Fruit fly (Drosophila melanogaster): ENCODE data around the gene Prosalpha6.

Prosalpha6 gene

DNA sequence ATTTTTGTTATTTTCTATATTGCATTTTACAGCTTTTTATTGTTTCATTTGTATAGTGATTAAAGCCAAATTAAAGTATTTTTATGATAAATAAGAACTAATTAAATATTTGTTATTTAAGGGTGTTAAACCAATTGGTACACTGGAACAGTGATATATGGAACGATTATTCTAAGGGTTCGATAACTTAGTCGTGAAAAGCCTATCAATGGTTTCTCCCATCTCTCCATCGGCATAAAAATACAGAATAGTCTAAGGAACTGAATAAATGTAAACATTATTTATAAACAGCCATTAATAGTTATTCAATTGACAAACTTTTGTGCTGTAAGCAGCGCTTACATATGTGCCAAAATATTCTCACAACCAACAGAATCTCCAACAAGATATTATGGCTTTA is 44.0 kb downstream of the Prosalpha6 start, which contains the start of gene Mob3:
Gene Mob3 (plus strand): TSS at position 208 of the 400 bp plus-strand sequence.
- TF ChIP-seq CG14711 (tag; optimal IDR thresholded peaks at IDR 0.05) (peak; percentile 37), pad (GFP tag; optimal IDR thresholded peaks at IDR 0.05) (no peak), kay (GFP tag; ENCODE audit: borderline replicate concordance) (peak; percentile 41), CG7101 (tag; optimal IDR thresholded peaks at IDR 0.05) (peak; percentile 28)

DNA sequence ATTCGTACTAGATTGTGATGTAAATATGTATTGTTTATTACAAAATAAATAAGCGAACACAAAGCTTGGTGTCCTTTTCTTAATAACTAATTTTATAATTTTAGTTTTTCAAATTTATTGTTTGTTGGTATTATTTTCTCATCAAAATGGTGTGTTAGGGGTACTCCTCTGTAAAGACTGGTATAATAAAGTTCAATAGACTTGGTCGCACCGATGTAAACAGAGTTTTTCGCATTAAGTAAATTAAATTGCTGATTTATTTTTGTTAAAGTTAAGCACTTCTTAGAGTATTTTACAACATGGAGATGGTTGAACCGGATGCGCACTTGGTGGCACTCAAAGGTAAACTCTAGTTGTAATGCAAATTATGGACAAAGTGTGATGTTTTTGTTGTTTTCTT is 45.4 kb downstream of the Prosalpha6 start, which contains the start of gene CG4953:
Gene CG4953 (plus strand): TSS at position 193 of the 400 bp plus-strand sequence.
- TF ChIP-seq CG14711 (tag; optimal IDR thresholded peaks at IDR 0.05) (no peak), cic (GFP tag; optimal IDR thresholded peaks at IDR 0.05) (no peak), CG5204 (GFP tag; optimal IDR thresholded peaks at IDR 0.05) (no peak), Crg-1 (GFP tag; optimal IDR thresholded peaks at IDR 0.05) (no peak), CG1620 (GFP tag; optimal IDR thresholded peaks at IDR 0.05) (no peak), CG12768 (GFP tag; optimal IDR thresholded peaks at IDR 0.05) (no peak), bab1 (GFP tag; optimal IDR thresholded peaks at IDR 0.05) (no peak), CG33017 (tag; optimal IDR thresholded peaks at IDR 0.05) (no peak), CG7045 (GFP tag; optimal IDR thresholded peaks at IDR 0.05) (no peak), CG7101 (tag; optimal IDR thresholded peaks at IDR 0.05) (no peak), Clk (GFP tag; optimal IDR thresholded peaks at IDR 0.05) (no peak), ovo (GFP tag; optimal IDR thresholded peaks at IDR 0.05) (no peak), pad (GFP tag; optimal IDR thresholded peaks at IDR 0.05) (no peak), tj (GFP tag; optimal IDR thresholded peaks at IDR 0.05) (no peak), toe (GFP tag; optimal IDR thresholded peaks at IDR 0.05) (no peak), cnc (optimal IDR thresholded peaks at IDR 0.05) (no peak), CG11617 (GFP tag; optimal IDR thresholded peaks at IDR 0.05) (no peak), kay (GFP tag; ENCODE audit: borderline replicate concordance) (no peak), Hr96 (GFP tag; optimal IDR thresholded peaks at IDR 0.05) (no peak)

DNA sequence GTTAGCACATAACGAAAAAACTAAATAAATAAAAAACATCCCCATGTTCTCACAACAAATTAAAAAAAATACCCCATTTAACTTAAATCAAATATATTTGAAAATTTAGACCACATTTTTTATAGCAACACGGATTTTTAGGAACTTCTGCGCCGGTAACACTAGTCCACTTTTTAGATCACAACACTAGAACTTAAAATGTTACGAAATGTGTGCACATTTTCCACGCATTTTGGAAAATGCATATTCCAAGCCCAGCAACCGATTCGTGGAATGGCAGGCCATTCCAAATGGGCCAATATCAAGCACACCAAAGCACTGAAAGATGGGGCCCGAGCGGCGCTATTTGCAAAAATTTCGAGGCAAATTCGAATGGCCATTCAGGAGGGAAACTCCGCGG is 47.5 kb downstream of the Prosalpha6 start, which contains the start of gene CG4957:
Gene CG4957 (plus strand): TSS at position 185 of the 400 bp plus-strand sequence.
- no peak for TF ChIP-seq cic (GFP tag; optimal IDR thresholded peaks at IDR 0.05)
- TF ChIP-seq CG7045 (GFP tag; optimal IDR thresholded peaks at IDR 0.05), result no peak
- TF ChIP-seq CG7101 (tag; optimal IDR thresholded peaks at IDR 0.05), result no peak
- TF ChIP-seq Mnt (GFP tag; optimal IDR thresholded peaks at IDR 0.05), result no peak
- no peak for TF ChIP-seq CG14711 (tag; optimal IDR thresholded peaks at IDR 0.05)
- no peak for TF ChIP-seq Crg-1 (GFP tag; optimal IDR thresholded peaks at IDR 0.05)
- TF ChIP-seq tj (GFP tag; optimal IDR thresholded peaks at IDR 0.05), result no peak

- TF ChIP-seq CG12768 (GFP tag; optimal IDR thresholded peaks at IDR 0.05) (no peak), CG1620 (GFP tag; optimal IDR thresholded peaks at IDR 0.05) (no peak), toe (GFP tag; optimal IDR thresholded peaks at IDR 0.05) (no peak), CG33017 (tag; optimal IDR thresholded peaks at IDR 0.05) (no peak), cnc (optimal IDR thresholded peaks at IDR 0.05) (no peak), kay (GFP tag; ENCODE audit: borderline replicate concordance) (no peak), Clk (GFP tag; optimal IDR thresholded peaks at IDR 0.05) (no peak), tj (GFP tag; optimal IDR thresholded peaks at IDR 0.05) (no peak), CG7045 (GFP tag; optimal IDR thresholded peaks at IDR 0.05) (no peak), Crg-1 (GFP tag; optimal IDR thresholded peaks at IDR 0.05) (no peak), CG5204 (GFP tag; optimal IDR thresholded peaks at IDR 0.05) (no peak), CG11617 (GFP tag; optimal IDR thresholded peaks at IDR 0.05) (no peak), ovo (GFP tag; optimal IDR thresholded peaks at IDR 0.05) (no peak)
These were observed 48.7 kb downstream of the Prosalpha6 start, which contains the start of gene Mulk for dm6 chr2L:10269854-10270253. Mulk (plus strand) TSS chr2L:10270051.

Measured in whole organism, adult.